Fruit fly (Drosophila melanogaster) S2 (cell line): ENCODE results near the gene CG12061.
A peak's percentile ranks its signal among the peaks of the same experiment; 100 is the strongest.

Source experiments
- CG8478 ChIP-seq: fragments of >200 bp; optimal IDR thresholded peaks from 2 replicates; lab custom pipeline; 2018
- CTCF ChIP-seq, 2 experiments: fragments of >200 bp; optimal IDR thresholded peaks; 2 replicates each; lab custom pipeline; 2018

CG12061 gene

DNA sequence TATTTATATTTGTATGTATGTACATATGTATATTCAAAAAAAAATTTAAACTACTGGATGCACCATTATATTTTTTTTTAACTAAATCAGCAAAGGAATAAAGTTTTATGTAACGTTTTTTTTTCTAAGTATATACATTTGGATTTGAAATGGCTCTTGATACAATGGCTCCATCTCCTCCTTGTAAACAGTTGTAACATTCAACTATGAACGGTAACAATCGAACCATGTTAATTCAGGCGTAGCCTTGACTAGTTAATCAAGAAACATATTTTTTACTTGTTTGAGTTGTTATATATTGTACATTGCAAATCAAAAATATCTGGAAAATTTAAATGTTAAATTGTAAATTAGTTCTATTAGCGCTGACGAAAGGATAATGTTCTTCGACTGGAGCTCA is at the start of gene CG12061:
Gene CG12061, plus strand, starts transcription at position 301 of the 400 bp plus-strand sequence.
- TF ChIP-seq CTCF (optimal IDR thresholded peaks at IDR 0.05; lab: Kevin White, UChicago) (no peak), CG8478 (lab: Kevin White, UChicago) (no peak)

DNA sequence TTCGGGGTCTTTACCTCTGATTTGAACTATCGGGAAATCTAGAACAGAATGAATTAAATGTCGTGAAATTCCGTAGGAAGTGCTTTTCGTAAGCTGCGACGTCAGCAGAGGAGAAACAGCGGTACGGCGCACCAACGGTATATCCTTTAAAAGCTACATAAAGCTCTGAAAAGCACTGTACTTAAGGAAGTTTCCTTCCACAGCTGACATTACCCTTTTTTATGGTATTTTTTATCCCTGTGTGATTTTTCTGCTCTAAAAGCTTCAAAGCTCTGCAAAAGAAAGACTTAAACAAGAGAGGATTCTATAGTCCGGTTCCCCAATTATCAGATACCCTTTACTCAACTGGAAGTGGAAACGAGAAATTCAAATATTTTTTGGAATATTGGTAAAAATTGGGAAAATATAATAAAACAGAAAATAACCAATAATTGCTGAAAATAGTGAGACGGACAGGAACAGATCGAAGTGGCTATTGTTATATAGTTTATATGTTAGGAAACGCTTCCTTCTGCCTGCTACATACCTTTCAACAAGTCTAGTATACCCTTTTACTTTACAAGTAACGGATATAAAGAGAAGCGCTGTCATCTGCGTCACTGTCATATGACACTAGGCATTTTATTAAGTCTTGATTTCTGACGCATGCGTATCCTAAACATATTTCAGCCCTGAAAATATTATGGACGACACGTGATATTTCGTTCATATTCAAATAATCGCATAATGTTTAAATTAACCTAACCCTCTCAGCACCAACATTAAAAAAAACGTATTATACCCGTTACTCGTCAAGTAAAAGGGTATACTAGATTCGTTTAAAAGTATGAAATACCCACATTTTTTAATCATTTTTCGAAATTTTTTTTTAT is 31.0 kb upstream of the CG12061 start, which contains the start of the genes stnA and stnB:
Gene stnA, minus strand, starts transcription at position 51 of the 872 bp plus-strand sequence.
Gene stnB, minus strand, starts transcription at position 51 of the 872 bp plus-strand sequence.
- TF ChIP-seq CTCF (optimal IDR thresholded peaks at IDR 0.05; lab: Kevin White, UChicago) (no peak), CG8478 (lab: Kevin White, UChicago) (no peak)

DNA sequence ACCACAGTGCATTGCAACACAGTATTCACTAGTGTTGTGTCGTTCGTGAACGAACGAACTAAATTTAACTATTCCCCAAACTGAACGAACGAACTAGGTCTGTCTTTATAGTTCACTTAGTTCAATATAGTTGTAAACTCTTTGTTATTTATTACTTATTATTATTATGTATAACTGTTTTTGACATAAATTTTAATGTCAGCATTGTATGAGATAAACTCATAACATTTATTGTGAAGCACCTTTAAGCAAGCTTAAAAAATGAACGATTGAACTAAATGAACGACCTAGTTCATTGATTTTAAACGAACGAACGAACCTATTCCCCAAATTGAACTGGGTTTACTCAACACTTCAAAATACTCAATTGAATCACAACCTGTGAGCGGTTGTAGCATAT is 28.9 kb upstream of the CG12061 start:
- TF ChIP-seq CG8478 (lab: Kevin White, UChicago) (no peak), CTCF (optimal IDR thresholded peaks at IDR 0.05; lab: Kevin White, UChicago) (no peak)

DNA sequence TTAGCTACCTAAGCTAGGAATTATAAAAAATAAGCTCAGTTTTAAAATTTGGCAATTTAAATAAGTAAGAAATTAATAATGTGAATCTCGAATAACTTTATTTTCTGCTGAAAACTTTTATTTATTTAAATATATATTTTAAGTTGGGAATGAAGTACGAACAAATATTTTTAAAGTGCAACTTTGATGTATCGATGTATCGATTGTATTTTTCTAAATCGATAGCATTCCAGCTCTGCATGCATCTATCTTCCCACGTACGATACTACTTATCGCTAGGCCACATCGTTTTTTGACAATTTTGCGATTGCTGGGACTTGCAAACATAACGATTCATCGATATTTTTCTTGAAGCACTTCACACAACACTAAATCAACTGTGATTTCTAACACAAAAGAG is 28.5 kb upstream of the CG12061 start:
- TF ChIP-seq CTCF (optimal IDR thresholded peaks at IDR 0.05; lab: Kevin White, UChicago) (no peak), CG8478 (lab: Kevin White, UChicago) (no peak)

DNA sequence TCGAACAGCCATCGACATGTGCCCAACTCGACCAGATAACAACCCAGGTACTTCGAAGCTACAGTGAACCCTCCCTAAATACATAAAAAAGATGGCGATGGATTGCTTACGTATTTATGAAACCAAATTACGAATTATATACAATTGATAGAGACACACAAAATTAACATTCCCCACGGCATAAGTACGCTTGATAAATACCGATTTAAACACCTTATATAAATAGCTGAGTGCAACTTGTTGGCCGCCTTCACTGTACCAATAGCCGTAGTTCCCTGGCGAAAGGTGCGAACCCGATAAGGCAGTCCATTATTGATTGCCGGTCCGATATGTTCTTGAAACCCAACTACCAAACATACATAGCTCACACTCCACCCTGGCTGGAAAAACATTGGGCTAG is 25.2 kb upstream of the CG12061 start:
- TF ChIP-seq CG8478 (lab: Kevin White, UChicago) (no peak), CTCF (optimal IDR thresholded peaks at IDR 0.05; lab: Kevin White, UChicago) (no peak)

DNA sequence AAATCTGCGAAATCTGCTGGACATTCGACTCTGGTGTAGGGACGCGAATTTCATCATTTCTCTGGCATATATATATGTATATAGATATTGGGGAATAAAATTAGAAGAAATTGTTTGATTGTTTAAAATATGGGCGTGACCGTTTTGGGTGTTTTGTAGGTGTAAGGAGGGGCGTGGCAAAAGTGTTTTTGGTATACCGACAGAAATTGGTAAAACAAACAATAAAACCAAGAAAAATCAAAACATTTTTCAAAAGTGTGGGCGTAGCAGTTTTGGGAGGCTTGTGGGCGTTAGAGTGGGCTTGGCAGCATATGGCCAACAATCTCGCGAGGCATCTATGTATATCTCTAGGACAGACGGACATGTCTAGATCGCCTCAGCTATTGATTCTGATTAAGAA is 24.7 kb upstream of the CG12061 start, which contains the start of gene FucTC:
Gene FucTC, minus strand, starts transcription at position 101 of the 400 bp plus-strand sequence.
- TF ChIP-seq CG8478 (lab: Kevin White, UChicago) (no peak), CTCF (optimal IDR thresholded peaks at IDR 0.05; lab: Kevin White, UChicago) (no peak)

DNA sequence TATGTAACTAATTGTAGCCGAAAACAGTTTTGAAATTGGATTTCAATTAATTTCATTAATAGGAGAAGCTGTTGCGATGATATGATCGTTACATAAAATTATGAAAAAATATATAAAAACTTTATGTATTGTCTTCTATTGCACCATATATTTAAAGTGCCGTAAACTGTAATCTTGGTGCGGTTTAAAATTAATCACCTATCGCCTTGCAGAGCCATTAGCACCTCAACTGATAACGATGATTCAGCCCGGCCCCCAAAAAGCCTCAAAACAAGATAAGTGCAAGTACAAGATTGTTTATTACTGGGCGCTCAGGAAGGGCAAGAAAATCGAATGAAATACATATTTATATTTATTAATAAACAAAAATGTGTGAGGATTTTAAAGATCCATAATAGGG is 24.0 kb upstream of the CG12061 start:
- TF ChIP-seq CG8478 (lab: Kevin White, UChicago) (no peak), CTCF (optimal IDR thresholded peaks at IDR 0.05; lab: Kevin White, UChicago) (no peak)

DNA sequence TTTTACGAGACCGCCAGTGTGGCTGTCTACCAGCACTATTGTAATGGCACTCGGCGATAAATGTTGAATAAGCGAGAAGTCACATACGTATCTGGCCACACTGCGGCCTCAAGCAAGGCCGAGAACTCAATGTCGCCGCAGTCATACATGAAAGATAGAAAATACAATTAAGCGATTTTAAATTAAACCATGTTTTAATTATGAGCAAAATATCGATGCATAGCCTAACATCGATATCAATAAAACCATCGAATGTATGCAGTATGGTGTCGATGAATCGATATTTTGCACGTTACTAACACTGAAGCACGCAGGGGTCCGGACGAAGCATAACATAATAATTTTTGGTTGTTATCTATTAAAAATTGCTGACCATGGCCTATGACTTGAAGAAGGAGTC is 22.7 kb upstream of the CG12061 start, which contains the start of the genes Rab21 and Coa7:
Gene Rab21, minus strand, starts transcription at position 202 of the 400 bp plus-strand sequence.
Gene Coa7, plus strand, starts transcription at position 288 of the 400 bp plus-strand sequence.
- TF ChIP-seq CG8478 (lab: Kevin White, UChicago) (no peak), CTCF (optimal IDR thresholded peaks at IDR 0.05; lab: Kevin White, UChicago) (no peak)

DNA sequence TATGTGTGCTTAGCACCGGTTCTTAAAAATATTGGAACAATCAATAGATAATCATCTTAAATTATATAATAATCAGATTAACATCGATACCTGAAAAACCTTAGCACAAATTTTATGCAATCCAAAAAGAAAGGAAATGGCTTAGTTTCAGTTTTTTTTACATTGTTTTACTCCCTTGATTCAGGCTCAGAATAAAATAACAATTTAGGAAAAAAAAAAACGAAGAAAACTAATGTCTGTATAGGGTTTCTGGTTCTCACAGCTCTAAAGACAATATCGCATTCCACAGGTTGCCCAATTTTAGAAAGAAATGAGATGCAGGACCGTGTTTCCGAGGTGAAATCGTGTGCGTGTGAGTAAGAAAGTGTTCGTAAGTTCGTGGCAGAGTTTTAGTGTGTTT is 13.3 kb upstream of the CG12061 start, which contains the start of gene zyd:
Gene zyd, plus strand, starts transcription at position 301 of the 400 bp plus-strand sequence.
- no peak for TF ChIP-seq CG8478 (lab: Kevin White, UChicago)
- no peak for TF ChIP-seq CTCF (optimal IDR thresholded peaks at IDR 0.05; lab: Kevin White, UChicago)

DNA sequence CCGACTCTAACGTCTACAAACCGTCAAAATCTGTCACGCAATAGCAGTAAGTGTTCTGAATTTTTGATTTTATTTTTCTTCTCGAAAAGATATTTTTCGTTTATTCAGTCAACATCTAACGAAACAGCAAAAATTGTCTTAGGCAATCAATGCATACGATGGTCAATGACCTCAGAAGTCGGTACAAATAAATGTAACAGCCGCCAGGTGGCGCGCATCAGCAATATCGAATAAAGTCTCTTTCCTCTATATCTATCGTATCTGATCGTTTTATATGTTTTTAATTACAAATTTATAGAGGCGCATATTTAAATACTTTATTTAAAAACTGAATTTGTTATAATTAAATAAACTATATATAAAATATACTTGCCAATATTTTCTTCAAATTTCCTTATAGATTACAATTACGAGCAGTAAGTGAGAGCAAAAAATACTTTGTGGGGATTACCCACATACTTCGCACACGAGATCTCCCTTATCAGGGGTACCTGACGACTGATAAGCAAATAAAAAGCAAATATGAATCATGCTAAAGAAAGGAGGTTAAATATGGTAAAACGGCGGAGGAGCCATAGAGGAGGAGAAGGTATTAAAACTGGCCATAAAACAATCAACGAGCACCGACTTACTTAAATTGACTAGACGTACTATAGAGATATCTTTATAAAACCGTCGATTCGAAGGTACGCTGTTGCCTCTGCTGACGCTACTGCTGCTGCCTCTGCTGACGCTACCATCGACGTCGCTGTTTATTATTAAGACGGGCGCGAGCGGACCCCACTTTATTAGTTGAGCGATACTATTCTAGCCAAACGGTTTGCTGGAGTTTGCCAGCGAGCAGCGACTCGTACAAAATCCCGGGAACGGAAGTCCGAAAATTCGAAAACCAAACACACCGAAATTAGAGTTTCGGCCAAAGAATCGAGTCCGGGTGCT is 31.9 kb downstream of the CG12061 start, which contains the start of gene CG17167:
Gene CG17167, plus strand, starts transcription at position 781 of the 939 bp plus-strand sequence.
- peak; percentile 24 to 76 for TF ChIP-seq CTCF (optimal IDR thresholded peaks at IDR 0.05; lab: Kevin White, UChicago)
- TF ChIP-seq CG8478 (lab: Kevin White, UChicago) = no peak

DNA sequence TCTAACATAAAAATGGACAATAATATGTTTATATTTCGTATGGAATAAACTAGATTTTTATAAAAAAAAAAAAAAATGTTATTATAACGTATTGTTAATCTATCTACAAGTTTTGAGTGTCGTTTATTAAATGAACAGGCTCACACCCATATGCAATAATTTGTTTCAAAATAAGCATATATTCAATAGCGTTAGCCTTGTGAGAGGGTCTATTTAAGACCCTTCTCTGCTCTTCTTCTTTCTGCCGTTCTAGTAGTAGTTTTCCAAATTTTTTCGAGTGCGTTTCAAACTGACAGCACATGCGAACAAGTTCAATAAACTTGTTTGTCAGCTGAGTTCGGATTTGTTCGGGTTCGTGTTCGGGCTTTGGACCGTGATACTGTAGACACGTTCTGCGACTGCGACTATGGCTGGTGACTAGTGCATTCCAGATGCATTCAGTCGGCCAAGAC is 35.4 kb downstream of the CG12061 start:
- no peak for TF ChIP-seq CTCF (optimal IDR thresholded peaks at IDR 0.05; lab: Kevin White, UChicago)
- TF ChIP-seq CG8478 (lab: Kevin White, UChicago) = no peak

DNA sequence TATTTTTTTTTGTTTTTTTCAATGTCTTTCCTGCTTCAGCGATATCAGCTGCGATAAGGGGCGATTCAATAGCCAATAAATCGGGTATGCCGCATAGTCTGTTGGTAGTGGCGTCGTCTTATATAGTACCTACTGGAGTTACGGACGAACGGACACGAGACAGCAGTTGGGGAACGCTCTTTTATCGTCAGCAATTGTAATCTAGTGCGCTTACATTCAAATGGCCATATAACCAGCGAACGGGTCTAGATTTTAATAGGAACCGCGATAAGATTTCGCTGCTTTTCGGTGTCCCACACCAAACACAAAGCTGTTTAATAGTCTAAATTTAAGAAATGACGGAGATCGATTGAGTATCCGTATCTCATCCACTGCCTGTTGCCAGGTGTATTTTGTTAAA is 37.5 kb downstream of the CG12061 start:
- no peak for TF ChIP-seq CTCF (optimal IDR thresholded peaks at IDR 0.05; lab: Kevin White, UChicago)
- TF ChIP-seq CG8478 (lab: Kevin White, UChicago) = no peak

DNA sequence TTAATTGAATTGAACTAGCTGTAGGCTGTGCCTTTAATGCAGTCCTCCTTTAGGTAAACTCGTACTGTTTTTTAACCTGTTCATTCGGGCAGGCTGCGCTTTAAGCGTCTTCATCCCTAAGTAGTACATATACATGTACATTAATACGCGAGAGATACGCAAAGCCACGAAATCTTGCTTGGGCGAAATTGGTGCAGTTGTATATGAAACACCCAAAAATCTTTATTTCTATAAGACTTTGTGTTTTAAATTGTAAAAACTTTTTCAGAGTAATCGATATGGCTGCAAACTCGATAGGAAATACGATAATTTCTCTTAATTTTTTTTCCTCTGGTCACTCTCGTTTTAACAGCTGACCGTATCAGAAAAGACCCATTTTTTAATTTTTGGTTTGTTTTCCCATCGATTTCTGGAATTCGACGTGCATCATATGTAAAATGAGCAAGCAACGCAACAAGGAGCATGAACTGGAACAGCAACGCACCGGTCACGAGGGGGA is 46.6 kb downstream of the CG12061 start, which contains the start of the genes CG17163 and CG17168:
Gene CG17163, minus strand, starts transcription at position 303 of the 499 bp plus-strand sequence.
Gene CG17168, plus strand, starts transcription at position 332 of the 499 bp plus-strand sequence.
- TF ChIP-seq CTCF (optimal IDR thresholded peaks at IDR 0.05; lab: Kevin White, UChicago) (no peak), CG8478 (lab: Kevin White, UChicago) (no peak)

DNA sequence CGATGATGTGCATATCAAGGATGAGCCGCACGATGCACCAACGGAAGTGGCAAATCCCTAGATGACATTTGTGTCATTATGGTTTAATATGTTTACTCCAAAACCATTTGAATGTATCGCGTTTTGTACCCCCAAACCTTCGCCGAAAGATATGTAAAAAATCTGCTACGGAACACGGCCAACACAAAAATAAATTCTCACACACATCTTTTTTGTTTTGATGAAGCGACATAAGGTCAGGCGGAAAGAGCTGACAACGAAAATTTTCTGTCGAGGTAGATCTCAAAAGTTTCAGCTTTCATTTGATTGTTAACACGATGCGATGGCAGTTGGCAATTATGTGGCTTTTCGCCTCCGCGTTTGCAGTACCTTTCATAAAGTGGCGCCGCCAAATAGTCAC is 48.5 kb downstream of the CG12061 start, which contains the start of gene CG17169:
Gene CG17169, plus strand, starts transcription at position 301 of the 400 bp plus-strand sequence.
- TF ChIP-seq CG8478 (lab: Kevin White, UChicago) (no peak), CTCF (optimal IDR thresholded peaks at IDR 0.05; lab: Kevin White, UChicago) (no peak)
